Fruit fly (Drosophila melanogaster) whole organism, prepupa: Measurements from ENCODE around the gene CG3008.

Experiments used
- Blimp-1 ChIP-seq: fragments of 200-800 bp; sonication (Bioruptor generic); optimal IDR thresholded peaks from 3 replicates; lab custom pipeline; 2017; ENCODE audit warnings: missing biosample characterization, missing genetic modification characterization, mild to moderate bottlenecking, moderate library complexity, missing genetic modification reagents
- CG11294 ChIP-seq: fragments of 200-800 bp; sonication (Bioruptor generic); IDR thresholded peaks from 2 replicates; pipeline ENCODE4 v1.3.6; 2022; ENCODE audit warnings: missing biosample characterization, missing genetic modification characterization
- CG11762 ChIP-seq: fragments of 200-800 bp; sonication (Bioruptor generic); optimal IDR thresholded peaks from 3 replicates; lab custom pipeline; 2016; ENCODE audit warnings: missing biosample characterization, missing genetic modification characterization; ENCODE audit not compliant: insufficient read depth
- CG11902 ChIP-seq: fragments of 200-800 bp; sonication (Bioruptor generic); optimal IDR thresholded peaks from 3 replicates; lab custom pipeline; 2016; ENCODE audit warnings: missing biosample characterization, missing genetic modification characterization
- CG15336 ChIP-seq: fragments of 200-800 bp; sonication (Bioruptor generic); IDR thresholded peaks from 2 replicates; pipeline ENCODE4 v1.3.6; 2022; ENCODE audit warnings: missing biosample characterization, missing genetic modification characterization
- CG1621 ChIP-seq: fragments of 200-800 bp; sonication (Bioruptor generic); optimal IDR thresholded peaks from 3 replicates; lab custom pipeline; 2018; ENCODE audit warnings: missing biosample characterization, mild to moderate bottlenecking, missing genetic modification characterization
- CG16779 ChIP-seq: fragments of 200-800 bp; sonication (Bioruptor generic); optimal IDR thresholded peaks from 3 replicates; lab custom pipeline; 2017; ENCODE audit warnings: missing biosample characterization, mild to moderate bottlenecking, missing genetic modification characterization
- CG31627 ChIP-seq: fragments of 200-800 bp; sonication (Bioruptor generic); optimal IDR thresholded peaks from 3 replicates; lab custom pipeline; 2016; ENCODE audit warnings: missing biosample characterization, missing genetic modification characterization
- CG34406 ChIP-seq: fragments of 200-800 bp; sonication (Bioruptor generic); optimal IDR thresholded peaks from 3 replicates; lab custom pipeline; 2016; ENCODE audit warnings: missing biosample characterization, missing genetic modification characterization
- CG4318 ChIP-seq: fragments of 200-800 bp; sonication (Bioruptor generic); optimal IDR thresholded peaks from 3 replicates; lab custom pipeline; 2017; ENCODE audit warnings: missing biosample characterization, mild to moderate bottlenecking, missing genetic modification characterization
- CG6163 ChIP-seq: fragments of 200-800 bp; sonication (Bioruptor generic); IDR thresholded peaks from 3 replicates; pipeline ENCODE4 v1.3.6; 2022; ENCODE audit warnings: missing biosample characterization, missing genetic modification characterization
- CG6276 ChIP-seq: fragments of 200-800 bp; sonication (Bioruptor generic); optimal IDR thresholded peaks from 2 replicates; lab custom pipeline; 2017; ENCODE audit warnings: missing biosample characterization, mild to moderate bottlenecking, missing genetic modification characterization
- CG6808 ChIP-seq: fragments of 200-800 bp; sonication (Bioruptor generic); optimal IDR thresholded peaks from 3 replicates; lab custom pipeline; 2017; ENCODE audit warnings: missing biosample characterization, missing genetic modification characterization, mild to moderate bottlenecking, moderate library complexity, missing genetic modification reagents
- CG6854 ChIP-seq: fragments of 200-800 bp; sonication (Bioruptor generic); optimal IDR thresholded peaks from 2 replicates; lab custom pipeline; 2017; ENCODE audit warnings: missing biosample characterization, mild to moderate bottlenecking, missing genetic modification characterization
- CG8119 ChIP-seq: fragments of 200-800 bp; sonication (Bioruptor generic); IDR thresholded peaks from 3 replicates; pipeline ENCODE4 v1.3.6; 2022; ENCODE audit warnings: missing biosample characterization, missing genetic modification characterization
- CG8319 ChIP-seq: fragments of 200-800 bp; sonication (Bioruptor generic); optimal IDR thresholded peaks from 3 replicates; lab custom pipeline; 2016; ENCODE audit warnings: missing biosample characterization, missing genetic modification characterization
- CG9139 ChIP-seq: fragments of 200-800 bp; sonication (Bioruptor generic); optimal IDR thresholded peaks from 3 replicates; lab custom pipeline; 2017; ENCODE audit warnings: missing biosample characterization, mild to moderate bottlenecking, missing genetic modification characterization
- Eip78C ChIP-seq: fragments of 200-800 bp; sonication (Bioruptor generic); peaks from one replicate; lab custom pipeline; 2016; ENCODE audit warnings: missing biosample characterization, missing genetic modification characterization
- Ets21C ChIP-seq: fragments of 200-800 bp; sonication (Bioruptor generic); optimal IDR thresholded peaks from 3 replicates; lab custom pipeline; 2016; ENCODE audit warnings: missing biosample characterization, missing genetic modification characterization
- Hr39 ChIP-seq: fragments of 200-800 bp; sonication (Bioruptor generic); optimal IDR thresholded peaks from 2 replicates; lab custom pipeline; 2016; ENCODE audit warnings: missing biosample characterization, missing genetic modification characterization
- Hr4 ChIP-seq: fragments of 200-800 bp; sonication (Bioruptor generic); optimal IDR thresholded peaks from 3 replicates; lab custom pipeline; 2016; ENCODE audit warnings: missing biosample characterization, missing genetic modification characterization
- Lpt ChIP-seq: fragments of 200-800 bp; sonication (Bioruptor generic); optimal IDR thresholded peaks from 3 replicates; lab custom pipeline; 2016; ENCODE audit warnings: missing biosample characterization, missing genetic modification characterization
- Met ChIP-seq: fragments of 200-800 bp; sonication (Bioruptor generic); optimal IDR thresholded peaks from 3 replicates; lab custom pipeline; 2016; ENCODE audit warnings: missing biosample characterization, missing genetic modification characterization
- achi ChIP-seq: fragments of 200-800 bp; sonication (Bioruptor generic); optimal IDR thresholded peaks from 3 replicates; lab custom pipeline; 2016; ENCODE audit warnings: missing biosample characterization, missing genetic modification characterization
- cyc ChIP-seq: fragments of 200-800 bp; sonication (Bioruptor generic); optimal IDR thresholded peaks from 3 replicates; lab custom pipeline; 2016; ENCODE audit warnings: missing biosample characterization, missing genetic modification characterization
- dac ChIP-seq: fragments of 200-800 bp; sonication (Bioruptor generic); optimal IDR thresholded peaks from 2 replicates; lab custom pipeline; 2017; ENCODE audit warnings: missing biosample characterization, mild to moderate bottlenecking, missing genetic modification characterization
- dsx ChIP-seq: fragments of 200-800 bp; optimal IDR thresholded peaks from 3 replicates; lab custom pipeline; 2019; ENCODE audit warnings: missing biosample characterization, mild to moderate bottlenecking, missing genetic modification characterization, moderate library complexity; ENCODE audit not compliant: poor library complexity, severe bottlenecking
- eg ChIP-seq: fragments of 200-800 bp; sonication (Bioruptor generic); IDR thresholded peaks from 3 replicates; pipeline ENCODE4 v1.3.6; 2022; ENCODE audit warnings: missing biosample characterization, missing genetic modification characterization
- esn ChIP-seq: fragments of 200-800 bp; sonication (Bioruptor generic); optimal IDR thresholded peaks from 2 replicates; lab custom pipeline; 2016; ENCODE audit warnings: missing biosample characterization, mild to moderate bottlenecking, missing genetic modification characterization, moderate library complexity
- fd59A ChIP-seq: fragments of 200-800 bp; sonication (Bioruptor generic); optimal IDR thresholded peaks from 2 replicates; lab custom pipeline; 2017; ENCODE audit warnings: missing biosample characterization, mild to moderate bottlenecking, missing genetic modification characterization, missing genetic modification reagents
- fkh ChIP-seq: fragments of 200-800 bp; sonication (Bioruptor generic); optimal IDR thresholded peaks from 3 replicates; lab custom pipeline; 2017; ENCODE audit warnings: missing biosample characterization, mild to moderate bottlenecking, missing genetic modification characterization, moderate library complexity
- lz ChIP-seq: fragments of 200-800 bp; sonication (Bioruptor generic); optimal IDR thresholded peaks from 3 replicates; lab custom pipeline; 2016; ENCODE audit warnings: missing biosample characterization, missing genetic modification characterization
- net ChIP-seq: fragments of 200-800 bp; sonication (Bioruptor generic); optimal IDR thresholded peaks from 3 replicates; lab custom pipeline; 2016; ENCODE audit warnings: missing biosample characterization, missing genetic modification characterization
- salr ChIP-seq, 2 experiments: fragments of 200-800 bp; sonication (Bioruptor generic); optimal IDR thresholded peaks; 3 replicates each; lab custom pipeline; 2016 to 2018; ENCODE audit warnings: missing biosample characterization in 2 of 2, missing genetic modification characterization in 2 of 2, mild to moderate bottlenecking in 1 of 2
- spab ChIP-seq: fragments of 200-800 bp; sonication (Bioruptor generic); optimal IDR thresholded peaks from 2 replicates; lab custom pipeline; 2017; ENCODE audit warnings: missing biosample characterization, mild to moderate bottlenecking, missing genetic modification characterization, missing genetic modification reagents
- ss ChIP-seq, 2 experiments: fragments of 200-800 bp; sonication (Bioruptor generic); optimal IDR thresholded peaks; 2 replicates in 1 of 2; 3 replicates in 1 of 2; lab custom pipeline; 2017 to 2018; ENCODE audit warnings: mild to moderate bottlenecking in 2 of 2, missing biosample characterization in 2 of 2, missing genetic modification characterization in 2 of 2, moderate library complexity in 1 of 2
- svp ChIP-seq: fragments of 200-800 bp; sonication (Bioruptor generic); peaks from one replicate; lab custom pipeline; 2016; ENCODE audit warnings: missing biosample characterization, missing genetic modification characterization
- vri ChIP-seq: fragments of 200-800 bp; sonication (Bioruptor generic); optimal IDR thresholded peaks from 3 replicates; lab custom pipeline; 2016; ENCODE audit warnings: missing biosample characterization, mild to moderate bottlenecking, missing genetic modification characterization

The CG3008 gene

DNA sequence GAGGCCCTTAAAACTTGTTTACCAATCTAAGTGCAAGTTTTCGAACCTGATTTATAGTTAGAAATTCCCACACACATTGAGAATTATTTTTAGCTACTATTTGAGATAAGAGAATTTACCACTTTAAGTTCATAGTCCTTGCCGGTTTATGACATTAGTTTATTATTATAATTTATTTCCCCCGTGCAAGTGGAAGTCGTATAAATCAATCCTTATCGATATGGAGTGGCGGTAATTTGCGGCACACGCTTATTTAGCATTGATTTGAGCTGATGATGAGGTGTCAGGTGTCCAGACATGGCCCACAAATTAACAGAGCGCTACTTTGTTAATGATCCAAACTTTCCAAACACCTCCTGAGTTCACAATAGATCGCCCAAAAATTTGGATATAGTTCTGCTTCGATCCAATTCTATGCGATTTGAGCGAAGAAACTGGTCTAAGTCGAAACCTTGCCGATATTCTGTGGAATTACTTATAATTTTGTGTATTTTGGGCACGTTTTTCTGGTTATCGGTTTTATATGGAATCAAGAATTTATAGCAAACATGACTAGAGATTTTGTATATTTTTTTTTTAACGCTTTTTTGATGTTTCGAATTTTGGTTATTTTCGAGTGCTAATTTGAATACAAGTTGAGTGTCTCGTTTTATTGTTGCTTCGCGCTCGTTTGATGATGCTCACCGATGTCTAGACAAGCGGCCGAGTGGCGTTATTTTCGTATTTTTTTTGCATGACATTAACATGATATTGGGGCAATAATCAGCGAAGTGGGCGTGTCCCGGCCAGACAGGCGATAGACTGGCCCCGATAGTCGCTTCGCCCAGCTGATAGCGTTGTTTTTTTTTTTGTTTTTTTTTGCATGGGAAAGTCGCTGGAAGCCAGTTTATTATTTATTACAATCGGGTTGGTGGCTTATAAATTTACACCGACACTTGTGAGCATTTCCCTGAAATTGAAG is 16.8 kb downstream of the CG3008 start:
- TF ChIP-seq CG11294: no peak
- no peak for TF ChIP-seq net (GFP tag; lab: Kevin White, UChicago)
- no peak for TF ChIP-seq svp (GFP tag; lab: Kevin White, UChicago)
- no peak for TF ChIP-seq CG4318 (GFP tag; lab: Kevin White, UChicago)
- TF ChIP-seq eg (GFP tag; lab: Robert Waterston, UW): no peak
- TF ChIP-seq Blimp-1 (GFP tag; lab: Kevin White, UChicago): no peak
- no peak for TF ChIP-seq dac (GFP tag; lab: Kevin White, UChicago)

DNA sequence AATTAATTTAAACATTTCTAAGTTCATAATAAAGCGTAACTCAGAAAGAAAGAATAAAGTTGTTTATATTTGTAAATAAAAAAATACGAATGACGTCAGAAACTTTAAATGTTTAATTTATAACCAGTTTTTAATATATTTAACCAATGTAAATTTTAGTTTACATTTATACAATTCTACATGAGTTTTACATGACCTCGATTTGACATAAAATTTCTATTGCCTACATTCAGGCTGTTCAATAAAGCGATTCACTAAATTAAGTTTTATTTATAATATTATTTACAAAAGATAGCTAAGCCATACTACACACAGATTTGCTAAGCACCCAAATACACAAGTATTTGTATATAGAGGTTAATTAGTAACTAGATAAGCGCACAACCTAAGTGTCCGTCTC is 20.7 kb downstream of the CG3008 start:
- TF ChIP-seq CG15336 (no peak), svp (GFP tag; lab: Kevin White, UChicago) (peak; percentile 29)

dm6 chr2L:4905365-4906280 is 22.5 kb downstream of the CG3008 start:
- TF ChIP-seq CG8319 (GFP tag; lab: Kevin White, UChicago): no peak
- TF ChIP-seq CG9139 (GFP tag; lab: Kevin White, UChicago): no peak
- TF ChIP-seq Eip78C (GFP tag; lab: Kevin White, UChicago): peak; percentile 32
- TF ChIP-seq CG6808: peak; percentile 98
- no peak for TF ChIP-seq dsx (GFP tag; lab: Kevin White, UChicago)
- peak; percentile 61 for TF ChIP-seq fkh (GFP tag; lab: Kevin White, UChicago)
- TF ChIP-seq CG1621 (tag; lab: Kevin White, UChicago): peak; percentile 55

DNA sequence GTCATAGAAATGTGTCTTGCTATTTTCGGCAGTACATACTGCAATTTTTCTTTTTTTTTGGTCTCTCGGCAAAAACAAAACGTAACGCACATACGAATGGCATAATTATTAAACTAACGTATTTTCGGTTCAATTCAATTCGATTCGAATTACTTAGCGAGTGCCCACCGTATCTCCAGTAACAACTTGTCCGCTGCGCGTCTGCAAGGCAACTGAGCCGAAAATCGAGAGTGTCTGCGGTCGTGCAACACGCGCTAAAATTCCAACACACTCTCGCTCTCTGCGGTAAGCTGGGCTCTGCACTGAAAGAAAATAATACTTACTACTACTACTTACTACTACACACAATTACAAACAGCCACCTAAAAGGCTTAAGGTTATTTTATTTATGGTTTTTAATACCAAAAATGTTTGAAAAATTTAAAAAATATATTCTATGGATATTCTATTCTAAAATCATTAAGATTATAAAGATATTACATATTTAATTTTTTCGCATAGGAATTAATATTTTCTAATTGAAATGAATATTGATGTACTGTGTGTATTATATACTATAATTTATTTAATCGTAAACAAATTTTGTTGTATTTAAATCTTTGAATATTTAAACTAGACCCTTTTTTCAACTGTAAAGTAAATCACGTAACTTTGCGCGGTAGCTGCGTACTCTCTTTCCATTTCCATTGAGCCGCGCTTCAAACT is 23.6 kb downstream of the CG3008 start, which contains the start of gene snsl:
Gene snsl (minus strand): TSS at position 217 of the 705 bp plus-strand sequence.
- no peak for TF ChIP-seq CG6854 (GFP tag; lab: Kevin White, UChicago)
- TF ChIP-seq Lpt: peak; percentile 63
- peak; percentile 16 for TF ChIP-seq esn (GFP tag; lab: Kevin White, UChicago)
- TF ChIP-seq lz (GFP tag; lab: Kevin White, UChicago): peak; percentile 19
- TF ChIP-seq dsx (GFP tag; lab: Kevin White, UChicago): peak; percentile 72
- TF ChIP-seq Hr39 (GFP tag; lab: Kevin White, UChicago): peak; percentile 37
- TF ChIP-seq fd59A: peak; percentile 39
- TF ChIP-seq cyc (GFP tag; lab: Kevin White, UChicago): no peak
- TF ChIP-seq CG15336: peak; percentile 82
- peak; percentile 43 for TF ChIP-seq Hr4 (GFP tag; lab: Kevin White, UChicago)
- TF ChIP-seq CG34406: peak; percentile 74
- peak; percentile 80 for TF ChIP-seq CG6808
- peak; percentile 12 for TF ChIP-seq Met (GFP tag; lab: Kevin White, UChicago)
- peak; percentile 35 for TF ChIP-seq CG11762 (GFP tag; lab: Kevin White, UChicago)
- TF ChIP-seq CG6163 (GFP tag; lab: Robert Waterston, UW): peak; percentile 42; the same call in 1 of the 3 replicates
- TF ChIP-seq CG31627 (GFP tag; lab: Kevin White, UChicago): peak; percentile 11
- peak; percentile 6 for TF ChIP-seq CG1621 (tag; lab: Kevin White, UChicago)
- TF ChIP-seq CG6276 (GFP tag; lab: Kevin White, UChicago): peak; percentile 69
- peak; percentile 36 for TF ChIP-seq vri (GFP tag; lab: Kevin White, UChicago)
- TF ChIP-seq CG11902 (GFP tag; lab: Kevin White, UChicago): peak; percentile 11
- TF ChIP-seq CG16779 (tag; lab: Kevin White, UChicago): peak; percentile 25
- TF ChIP-seq eg (GFP tag; lab: Robert Waterston, UW): peak; percentile 62; the same call in 2 of the 3 replicates
- peak; percentile 68 for TF ChIP-seq achi (GFP tag; lab: Kevin White, UChicago)
- peak; percentile 69 for TF ChIP-seq spab (GFP tag; lab: Kevin White, UChicago)
- peak; percentile 66 to 78 for TF ChIP-seq ss (GFP tag; optimal IDR thresholded peaks at IDR 0.05; lab: Kevin White, UChicago)
- peak in 1 of 2 experiments; percentile 68 for TF ChIP-seq salr (GFP tag; optimal IDR thresholded peaks at IDR 0.05; lab: Kevin White, UChicago)
- no peak for TF ChIP-seq CG11294
- peak; percentile 82 for TF ChIP-seq CG8119 (GFP tag; lab: Robert Waterston, UW)
- peak; percentile 49 for TF ChIP-seq CG8319 (GFP tag; lab: Kevin White, UChicago)
- TF ChIP-seq svp (GFP tag; lab: Kevin White, UChicago): peak; percentile 69
- no peak for TF ChIP-seq Ets21C (GFP tag; lab: Kevin White, UChicago)
